Fruit fly (Drosophila melanogaster) whole organism, embryonic: Measurements from ENCODE around the gene CG32280.

ENCODE experiments used
- Atf3 ChIP-seq: fragments of 200-800 bp; sonication (Bioruptor generic); optimal IDR thresholded peaks from 3 replicates; lab custom pipeline; 2016; ENCODE audit warnings: missing biosample characterization, missing genetic modification characterization
- B-H1 ChIP-seq: fragments of 200-800 bp; sonication (Bioruptor generic); IDR thresholded peaks from 3 replicates; pipeline ENCODE4 v1.3.6; 2022; ENCODE audit warnings: missing biosample characterization, missing genetic modification characterization
- CG13424 ChIP-seq: fragments of 200-800 bp; sonication (Bioruptor generic); optimal IDR thresholded peaks from 2 replicates; lab custom pipeline; 2019; ENCODE audit warnings: missing biosample characterization, mild to moderate bottlenecking, missing genetic modification characterization, moderate library complexity
- CG14441 ChIP-seq: fragments of 200-800 bp; sonication (Bioruptor generic); IDR thresholded peaks from 2 replicates; pipeline ENCODE4 v1.3.6; 2022; ENCODE audit warnings: missing biosample characterization, missing genetic modification characterization
- CG16779 ChIP-seq: fragments of 200-800 bp; sonication (Bioruptor generic); IDR thresholded peaks from 2 replicates; pipeline ENCODE4 v1.3.6; 2022; ENCODE audit warnings: missing biosample characterization, missing genetic modification characterization
- CG17186 ChIP-seq: fragments of 200-800 bp; sonication (Bioruptor generic); optimal IDR thresholded peaks from 3 replicates; lab custom pipeline; 2017; ENCODE audit warnings: missing biosample characterization, missing genetic modification reagents, missing genetic modification characterization
- CG18764 ChIP-seq: fragments of 200-800 bp; sonication (Bioruptor generic); optimal IDR thresholded peaks from 3 replicates; lab custom pipeline; 2016; ENCODE audit warnings: missing biosample characterization, missing genetic modification characterization
- CG30020 ChIP-seq: fragments of 200-800 bp; optimal IDR thresholded peaks from 2 replicates; lab custom pipeline; 2019; ENCODE audit warnings: missing biosample characterization, mild to moderate bottlenecking, missing genetic modification characterization, moderate library complexity
- CG30431 ChIP-seq: fragments of 200-800 bp; sonication (Bioruptor generic); optimal IDR thresholded peaks from 2 replicates; lab custom pipeline; 2017; ENCODE audit warnings: missing biosample characterization, missing genetic modification characterization
- CG31441 ChIP-seq: fragments of 200-800 bp; sonication (Bioruptor generic); IDR thresholded peaks from 2 replicates; pipeline ENCODE4 v1.3.6; 2022; ENCODE audit warnings: missing biosample characterization, missing genetic modification characterization
- CG34224 ChIP-seq: fragments of 200-800 bp; sonication (Bioruptor generic); IDR thresholded peaks from 3 replicates; pipeline ENCODE4 v1.3.6; 2022; ENCODE audit warnings: missing biosample characterization, missing genetic modification characterization; ENCODE audit not compliant: partially characterized antibody
- CG34376 ChIP-seq: fragments of 200-800 bp; sonication (Bioruptor generic); optimal IDR thresholded peaks from 2 replicates; lab custom pipeline; 2018; ENCODE audit warnings: missing biosample characterization, mild to moderate bottlenecking, missing genetic modification characterization
- CG3726 ChIP-seq: fragments of 200-800 bp; sonication (Bioruptor generic); IDR thresholded peaks from 3 replicates; pipeline ENCODE4, ENCODE4 v1.3.6; 2022; ENCODE audit warnings: missing biosample characterization, missing genetic modification characterization
- CG3995 ChIP-seq: fragments of 200-800 bp; sonication (Bioruptor generic); optimal IDR thresholded peaks from 3 replicates; lab custom pipeline; 2016; ENCODE audit warnings: missing biosample characterization, missing genetic modification characterization
- CG4360 ChIP-seq: fragments of 200-800 bp; sonication (Bioruptor generic); IDR thresholded peaks from 2 replicates; pipeline ENCODE4 v1.3.6; 2022; ENCODE audit warnings: missing biosample characterization, missing genetic modification characterization
- CG4730 ChIP-seq: fragments of 200-800 bp; sonication (Bioruptor generic); IDR thresholded peaks from 2 replicates; pipeline ENCODE4 v1.3.6; 2022; ENCODE audit warnings: missing biosample characterization, missing genetic modification characterization
- CG4820 ChIP-seq: fragments of 200-800 bp; sonication (Bioruptor generic); optimal IDR thresholded peaks from 3 replicates; lab custom pipeline; 2016; ENCODE audit warnings: missing biosample characterization, missing genetic modification characterization
- CG6254 ChIP-seq: fragments of 200-800 bp; sonication (Bioruptor generic); optimal IDR thresholded peaks from 3 replicates; lab custom pipeline; 2017; ENCODE audit warnings: mild to moderate bottlenecking, missing biosample characterization, missing genetic modification reagents, missing genetic modification characterization
- CG8924 ChIP-seq: fragments of 200-800 bp; optimal IDR thresholded peaks from 3 replicates; lab custom pipeline; 2019; ENCODE audit warnings: missing biosample characterization, mild to moderate bottlenecking, missing genetic modification characterization, moderate library complexity
- Dfd ChIP-seq, 2 experiments: fragments of >200 bp; optimal IDR thresholded peaks; 2 replicates each; lab custom pipeline; 2017; ENCODE audit warnings: missing biosample characterization in 2 of 2, missing genetic modification characterization in 2 of 2
- Drgx ChIP-seq: fragments of 200-800 bp; sonication (Bioruptor generic); IDR thresholded peaks from 2 replicates; pipeline ENCODE4 v1.3.6; 2022; ENCODE audit warnings: missing biosample characterization, missing genetic modification characterization
- Gug ChIP-seq: fragments of 200-800 bp; sonication (Bioruptor generic); IDR thresholded peaks from 4 replicates; pipeline ENCODE4 v1.3.6; 2022; ENCODE audit warnings: missing biosample characterization, missing genetic modification characterization
- Hmr ChIP-seq: fragments of 200-800 bp; sonication (Bioruptor generic); optimal IDR thresholded peaks from 3 replicates; lab custom pipeline; 2017; ENCODE audit warnings: mild to moderate bottlenecking, missing biosample characterization, missing genetic modification reagents, missing genetic modification characterization
- Lpt ChIP-seq: fragments of >200 bp; optimal IDR thresholded peaks from 2 replicates; lab custom pipeline; 2018; ENCODE audit warnings: missing biosample characterization, missing genetic modification characterization
- Myb ChIP-seq: fragments of 200-800 bp; sonication (Bioruptor generic); optimal IDR thresholded peaks from 2 replicates; lab custom pipeline; 2016; ENCODE audit warnings: missing biosample characterization, missing genetic modification characterization
- Sry-β ChIP-seq: fragments of 200-800 bp; sonication (Bioruptor generic); optimal IDR thresholded peaks from 2 replicates; lab custom pipeline; 2018; ENCODE audit warnings: missing biosample characterization, mild to moderate bottlenecking, missing genetic modification characterization, moderate library complexity
- TFAM ChIP-seq: fragments of 200-800 bp; sonication (Bioruptor generic); optimal IDR thresholded peaks from 2 replicates; lab custom pipeline; 2017; ENCODE audit warnings: missing biosample characterization, missing genetic modification characterization, inconsistent platforms
- Xbp1 ChIP-seq: fragments of 200-800 bp; sonication (Bioruptor generic); optimal IDR thresholded peaks from 3 replicates; lab custom pipeline; 2016; ENCODE audit warnings: missing biosample characterization, mild to moderate bottlenecking, missing genetic modification characterization
- bigmax ChIP-seq: fragments of 200-800 bp; sonication (Bioruptor generic); optimal IDR thresholded peaks from 2 replicates; lab custom pipeline; 2018; ENCODE audit warnings: missing biosample characterization, mild to moderate bottlenecking, missing genetic modification characterization
- caup ChIP-seq: fragments of 200-800 bp; sonication (Bioruptor generic); optimal IDR thresholded peaks from 3 replicates; lab custom pipeline; 2017; ENCODE audit warnings: missing biosample characterization, mild to moderate bottlenecking, missing genetic modification characterization, moderate library complexity; ENCODE audit not compliant: severe bottlenecking
- ewg ChIP-seq: fragments of 200-800 bp; sonication (Bioruptor generic); optimal IDR thresholded peaks from 3 replicates; lab custom pipeline; 2017; ENCODE audit warnings: mild to moderate bottlenecking, missing biosample characterization, missing genetic modification reagents, missing genetic modification characterization
- eyg ChIP-seq: fragments of 200-800 bp; sonication (Bioruptor generic); optimal IDR thresholded peaks from 3 replicates; lab custom pipeline; 2016; ENCODE audit warnings: missing biosample characterization, missing genetic modification characterization
- fd102C ChIP-seq: fragments of 200-800 bp; sonication (Bioruptor generic); optimal IDR thresholded peaks from 2 replicates; lab custom pipeline; 2018; ENCODE audit warnings: missing biosample characterization, mild to moderate bottlenecking, missing genetic modification characterization, moderate library complexity
- gcm ChIP-seq: fragments of 200-800 bp; sonication (Bioruptor generic); optimal IDR thresholded peaks from 2 replicates; lab custom pipeline; 2019; ENCODE audit warnings: missing biosample characterization, mild to moderate bottlenecking, missing genetic modification characterization, moderate library complexity
- grn ChIP-seq: fragments of 200-800 bp; sonication (Bioruptor generic); optimal IDR thresholded peaks from 3 replicates; lab custom pipeline; 2017; ENCODE audit warnings: missing biosample characterization, missing genetic modification characterization
- gt ChIP-seq: fragments of 200-800 bp; sonication (Bioruptor generic); IDR thresholded peaks from 2 replicates; pipeline ENCODE4 v1.3.6; 2022; ENCODE audit warnings: missing biosample characterization, missing genetic modification characterization
- jigr1 ChIP-seq: fragments of 200-800 bp; sonication (Bioruptor generic); IDR thresholded peaks from 3 replicates; pipeline ENCODE4 v1.3.6; 2022; ENCODE audit warnings: missing biosample characterization, missing genetic modification characterization
- ken ChIP-seq: fragments of 200-800 bp; sonication (Bioruptor generic); IDR thresholded peaks from 3 replicates; pipeline ENCODE4 v1.3.6; 2022; ENCODE audit warnings: missing biosample characterization, missing genetic modification characterization
- klu ChIP-seq: fragments of 200-800 bp; sonication (Bioruptor generic); IDR thresholded peaks from 2 replicates; pipeline ENCODE4 v1.3.6; 2022; ENCODE audit warnings: missing biosample characterization, missing genetic modification characterization
- lilli ChIP-seq: fragments of 200-800 bp; sonication (Bioruptor generic); optimal IDR thresholded peaks from 3 replicates; lab custom pipeline; 2016; ENCODE audit warnings: missing biosample characterization, missing genetic modification characterization
- luna ChIP-seq: fragments of 200-800 bp; sonication (Bioruptor generic); optimal IDR thresholded peaks from 2 replicates; lab custom pipeline; 2016; ENCODE audit warnings: missing biosample characterization, missing genetic modification characterization
- mld ChIP-seq: fragments of 200-800 bp; sonication (Bioruptor generic); IDR thresholded peaks from 3 replicates; pipeline ENCODE4 v1.3.6; 2022; ENCODE audit warnings: missing biosample characterization, missing genetic modification characterization; ENCODE audit not compliant: partially characterized antibody
- salm ChIP-seq: fragments of 200-800 bp; sonication (Bioruptor generic); optimal IDR thresholded peaks from 2 replicates; lab custom pipeline; 2018; ENCODE audit warnings: missing biosample characterization, mild to moderate bottlenecking, missing genetic modification characterization
- sd ChIP-seq: fragments of 200-800 bp; sonication (Bioruptor generic); optimal IDR thresholded peaks from 3 replicates; lab custom pipeline; 2018; ENCODE audit warnings: missing biosample characterization, mild to moderate bottlenecking, missing genetic modification characterization, moderate library complexity
- so ChIP-seq: fragments of 200-800 bp; sonication (Bioruptor generic); IDR thresholded peaks from 3 replicates; pipeline ENCODE4 v1.3.6; 2022; ENCODE audit warnings: missing biosample characterization, missing genetic modification characterization
- ssp ChIP-seq: fragments of 200-800 bp; sonication (Bioruptor generic); IDR thresholded peaks from 2 replicates; pipeline ENCODE4 v1.3.6; 2022; ENCODE audit warnings: missing biosample characterization, missing genetic modification characterization
- tna ChIP-seq: fragments of 200-800 bp; sonication (Bioruptor generic); IDR thresholded peaks from 2 replicates; pipeline ENCODE4 v1.3.6; 2022; ENCODE audit warnings: missing biosample characterization, missing genetic modification characterization; ENCODE audit not compliant: partially characterized antibody
- tup ChIP-seq: fragments of 200-800 bp; sonication (Bioruptor generic); optimal IDR thresholded peaks from 2 replicates; lab custom pipeline; 2016; ENCODE audit warnings: missing biosample characterization, mild to moderate bottlenecking, missing genetic modification characterization, moderate library complexity

The CG32280 gene

DNA sequence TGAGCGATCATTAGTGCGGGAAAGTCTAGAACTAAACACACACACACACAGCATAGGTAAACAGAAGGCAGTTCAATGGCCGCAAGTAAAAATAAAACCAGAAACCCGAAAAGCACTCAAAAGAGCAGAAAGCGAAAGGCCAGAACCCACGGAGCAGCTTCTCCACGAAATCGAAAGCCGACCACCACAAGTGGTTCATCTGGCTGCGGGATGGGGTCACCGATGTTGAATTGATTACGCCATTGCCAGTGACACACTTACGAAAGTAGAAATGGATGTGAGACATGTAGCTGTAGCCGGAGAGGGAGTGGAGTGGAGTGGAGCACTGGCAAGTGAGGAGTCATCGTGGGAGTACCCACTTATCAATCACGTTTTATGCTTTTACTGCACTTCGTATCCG lies 23.6 kb upstream of the CG32280 start (continued):
- TF ChIP-seq CG31441 (GFP tag; lab: Robert Waterston, UW): peak; percentile 28; the same call in 1 of the 2 replicates
- TF ChIP-seq, all 482 proteins: peak for 52

DNA sequence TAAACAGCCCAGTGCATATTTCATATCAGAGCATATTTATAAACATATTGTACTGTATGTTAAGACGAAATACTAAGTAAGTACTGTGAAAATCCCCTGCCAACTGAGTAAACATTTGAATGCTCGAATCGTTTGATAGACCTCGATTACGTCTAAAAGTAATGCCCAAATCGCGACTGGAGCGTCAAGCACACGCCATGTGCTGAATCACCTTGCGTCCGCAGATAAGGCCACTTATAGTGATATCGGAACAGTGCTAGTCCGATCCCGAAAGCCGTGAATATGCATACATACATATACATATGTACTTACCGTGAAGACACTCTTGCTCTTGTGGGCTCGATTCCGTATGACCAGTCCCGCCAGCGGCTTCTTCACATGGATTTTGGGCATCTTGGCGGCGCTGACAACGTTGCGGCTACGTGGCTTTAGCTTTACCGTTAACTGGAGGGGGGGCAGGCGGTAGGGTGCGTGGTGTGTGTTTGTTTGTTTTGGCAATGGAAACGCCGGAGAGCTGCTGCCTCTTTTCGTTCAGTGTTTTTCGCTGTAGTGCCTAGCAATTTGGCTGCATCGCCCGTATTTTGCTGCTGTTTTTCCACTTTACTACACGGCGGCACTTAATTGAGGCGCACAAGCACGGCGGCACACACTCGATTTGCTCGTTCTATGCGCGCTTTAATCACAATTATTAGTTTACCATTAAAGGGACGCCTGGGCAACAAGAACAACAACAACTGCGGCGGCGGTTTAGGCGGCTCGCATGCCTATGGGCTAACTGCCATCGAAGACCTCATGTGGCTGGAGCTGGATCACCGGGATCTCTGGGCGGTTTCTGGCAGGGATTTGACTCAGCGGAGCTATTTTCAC lies 22.2 kb upstream of the CG32280 start:
- TF ChIP-seq CG30431 (no peak), TFAM (GFP tag; lab: Kevin White, UChicago) (no peak), mld (GFP tag; lab: Robert Waterston, UW) (no peak), so (GFP tag; lab: Robert Waterston, UW) (no peak), caup (GFP tag; lab: Kevin White, UChicago) (no peak), Myb (GFP tag; lab: Kevin White, UChicago) (no peak), CG34224 (GFP tag; lab: Robert Waterston, UW) (peak; percentile 38; the same call in 1 of the 3 replicates), CG13424 (tag; lab: Kevin White, UChicago) (no peak), CG17186 (no peak), grn (GFP tag; lab: Kevin White, UChicago) (peak; percentile 34), gt (no peak), Atf3 (GFP tag; lab: Kevin White, UChicago) (no peak), CG4360 (peak; percentile 72), Sry-β (GFP tag; lab: Kevin White, UChicago) (no peak), ken (GFP tag; lab: Robert Waterston, UW) (no peak), Dfd (GFP tag; optimal IDR thresholded peaks at IDR 0.05; lab: Kevin White, UChicago) (no peak), tup (GFP tag; lab: Kevin White, UChicago) (no peak), CG30020 (tag; lab: Kevin White, UChicago) (no peak), ewg (GFP tag; lab: Kevin White, UChicago) (no peak), jigr1 (no peak), klu (GFP tag; lab: Robert Waterston, UW) (no peak), Gug (GFP tag; lab: Robert Waterston, UW) (no peak), fd102C (GFP tag; lab: Kevin White, UChicago) (no peak), Xbp1 (GFP tag; lab: Kevin White, UChicago) (peak; percentile 57), lilli (no peak), CG4730 (GFP tag; lab: Robert Waterston, UW) (no peak), CG16779 (GFP tag; lab: Robert Waterston, UW) (no peak), CG3726 (GFP tag; lab: Robert Waterston, UW) (no peak), CG34376 (GFP tag; lab: Kevin White, UChicago) (peak; percentile 78), gcm (no peak), Hmr (GFP tag; lab: Kevin White, UChicago) (peak; percentile 16), eyg (no peak), CG18764 (no peak), sd (tag; lab: Kevin White, UChicago) (no peak), salm (no peak), tna (no peak), Lpt (GFP tag; lab: Kevin White, UChicago) (no peak), CG6254 (no peak), B-H1 (GFP tag; lab: Robert Waterston, UW) (no peak), bigmax (GFP tag; lab: Kevin White, UChicago) (no peak), ssp (no peak), luna (GFP tag; lab: Kevin White, UChicago) (no peak), Drgx (no peak), CG4820 (GFP tag; lab: Kevin White, UChicago) (no peak), CG8924 (tag; lab: Kevin White, UChicago) (no peak), CG3995 (GFP tag; lab: Kevin White, UChicago) (peak; percentile 79), CG14441 (0 out of 2 replicates have a peak, but pooled peaks have one; percentile 12)
